Worm (Caenorhabditis elegans) whole organism, L1 larva: Measurements from ENCODE around the gene C49C8.8.
A peak's percentile ranks its signal among the peaks of the same experiment; 100 is the strongest.

ENCODE experiments used
- fkh-8 ChIP-seq: sonication (generic microtip); optimal IDR thresholded peaks from 2 replicates; lab custom pipeline; 2016; ENCODE audit warnings: mild to moderate bottlenecking, missing genetic modification characterization, missing compliant biosample characterization
- irx-1 ChIP-seq: sonication (generic microtip); optimal IDR thresholded peaks from 2 replicates; lab custom pipeline; 2016; ENCODE audit warnings: missing genetic modification characterization, missing compliant biosample characterization
- nhr-71 ChIP-seq: sonication (generic microtip); optimal IDR thresholded peaks from 2 replicates; lab custom pipeline; 2016; ENCODE audit warnings: mild to moderate bottlenecking, missing genetic modification characterization, moderate library complexity, missing compliant biosample characterization
- swsn-7 ChIP-seq: sonication (generic microtip); optimal IDR thresholded peaks from 2 replicates; lab custom pipeline; 2016; ENCODE audit warnings: missing genetic modification characterization, missing compliant biosample characterization

C49C8.8 gene

ce11 chrIV:8697436-8697835 is 45.5 kb downstream of the C49C8.8 start, which contains the start of gene ttll-11:
ttll-11 (plus strand) TSS chrIV:8697736.
- TF ChIP-seq nhr-71 (tag; lab: Kevin White, UChicago) = peak; percentile 31
- no peak for TF ChIP-seq irx-1
- peak; percentile 5 for TF ChIP-seq swsn-7
- peak; percentile 76 for TF ChIP-seq fkh-8
